Worm (Caenorhabditis elegans) whole organism, L4 larva: ENCODE data around the gene F56D3.1.

ENCODE experiments used
- ZK337.2 ChIP-seq: fragments of 200-800 bp; sonication (Bioruptor generic); IDR thresholded peaks from 2 replicates; pipeline ENCODE4 v1.3.6; 2022; ENCODE audit warnings: missing genetic modification reagents, missing genetic modification characterization, missing compliant biosample characterization
- dpl-1 ChIP-seq: fragments of 150-350 bp; optimal IDR thresholded peaks from 2 replicates; lab custom pipeline; 2014; ENCODE audit warnings: missing biosample characterization, missing genetic modification reagents, missing genetic modification characterization
- jun-1 ChIP-seq: fragments of 150-350 bp; optimal IDR thresholded peaks from 2 replicates; lab custom pipeline; 2014; ENCODE audit warnings: missing biosample characterization, missing genetic modification reagents, missing genetic modification characterization
- lin-13 ChIP-seq: fragments of 150-350 bp; optimal IDR thresholded peaks from 2 replicates; lab custom pipeline; 2014; ENCODE audit warnings: missing biosample characterization, missing genetic modification reagents, missing genetic modification characterization
- nhr-111 ChIP-seq: fragments of 200-800 bp; sonication (Bioruptor generic); optimal IDR thresholded peaks from 2 replicates; lab custom pipeline; 2018; ENCODE audit warnings: mild to moderate bottlenecking, missing genetic modification characterization, missing compliant biosample characterization
- nhr-25 ChIP-seq: sonication (generic microtip); optimal IDR thresholded peaks from 2 replicates; lab custom pipeline; 2017; ENCODE audit warnings: missing genetic modification characterization, mild to moderate bottlenecking, missing compliant biosample characterization, antibody characterized with exemption, moderate library complexity, borderline replicate concordance; ENCODE audit not compliant: insufficient read depth
- nhr-77 ChIP-seq: fragments of 150-350 bp; optimal IDR thresholded peaks from 2 replicates; lab custom pipeline; 2014; ENCODE audit warnings: missing biosample characterization, missing genetic modification characterization
- skn-1 ChIP-seq: fragments of 150-350 bp; optimal IDR thresholded peaks from 2 replicates; lab custom pipeline; 2014; ENCODE audit warnings: missing biosample characterization, missing genetic modification characterization
- unc-62 ChIP-seq, 3 experiments: fragments of 150-350 bp in 1 of 3; sonication (generic microtip); optimal IDR thresholded peaks in 2 of 3; peaks in 1 of 3; 1 replicate in 1 of 3; 2 replicates in 2 of 3; lab custom pipeline; 2014 to 2017; ENCODE audit warnings: missing biosample characterization in 3 of 3, missing genetic modification characterization in 3 of 3, missing genetic modification reagents in 3 of 3, missing genotype in 1 of 3

- TF ChIP-seq nhr-77 (tag; lab: Kevin White, UChicago): no peak
- TF ChIP-seq jun-1 (tag; lab: Kevin White, UChicago): no peak
- TF ChIP-seq dpl-1 (GFP tag; lab: Kevin White, UChicago): no peak
- TF ChIP-seq nhr-111 (GFP tag; lab: Kevin White, UChicago): no peak
- TF ChIP-seq ZK337.2 (GFP tag; lab: Robert Waterston, UW): no peak
- TF ChIP-seq unc-62 (GFP tag; optimal IDR thresholded peaks at IDR 0.05 in 1 of 2; lab: Kevin White, UChicago): no peak
- no peak for TF ChIP-seq unc-62 (tag; optimal IDR thresholded peaks at IDR 0.05; lab: Kevin White, UChicago)
- TF ChIP-seq lin-13 (GFP tag; lab: Kevin White, UChicago): no peak
- no peak for TF ChIP-seq nhr-25 (tag; lab: Kevin White, UChicago)
- no peak for TF ChIP-seq skn-1
Measured at ce11 chrII:4100485-4100884, 45.7 kb upstream of the F56D3.1 start, which contains the start of gene rhgf-2.
